Fruit fly (Drosophila melanogaster): ENCODE measurements around the gene SmD2.

DNA sequence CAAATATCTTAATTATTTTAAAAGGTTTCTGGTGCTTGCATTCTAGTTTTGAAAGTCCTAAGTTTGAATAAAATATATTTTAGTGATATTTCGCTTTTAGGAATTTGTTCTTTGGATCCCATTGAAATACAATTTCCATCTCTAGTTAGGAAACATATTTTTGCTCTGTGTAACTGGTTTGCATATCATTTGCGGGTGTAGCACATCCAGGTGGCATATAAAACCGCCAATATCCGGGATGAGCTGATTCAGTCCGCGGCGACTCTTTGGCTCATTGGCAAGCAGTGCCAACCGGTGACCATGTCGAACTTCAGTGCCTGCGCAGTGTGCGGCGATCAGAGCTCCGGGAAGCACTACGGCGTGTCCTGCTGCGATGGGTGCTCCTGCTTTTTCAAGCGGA lies 3.2 kb upstream of the SmD2 start, which contains the start of gene Hr83:
- TF ChIP-seq CG8478 (optimal IDR thresholded peaks at IDR 0.05) (no peak), CTCF (optimal IDR thresholded peaks at IDR 0.05) (no peak)

Data from S2 (cell line).